Worm (Caenorhabditis elegans) whole organism, early embryonic: ENCODE measurements around the gene C15H11.11.

Experiments
- B0310.2 ChIP-seq: sonication (generic microtip); optimal IDR thresholded peaks from 2 replicates; lab custom pipeline; 2016; ENCODE audit warnings: mild to moderate bottlenecking, missing genetic modification characterization, missing compliant biosample characterization
- ama-1 ChIP-seq: fragments of 150-350 bp; optimal IDR thresholded peaks from 2 replicates; lab custom pipeline; 2014
- ceh-36 ChIP-seq: sonication (generic microtip); optimal IDR thresholded peaks from 2 replicates; lab custom pipeline; 2016; ENCODE audit warnings: missing genetic modification characterization, inconsistent platforms, missing compliant biosample characterization
- flt-1 ChIP-seq: fragments of 200-800 bp; sonication (Bioruptor generic); IDR thresholded peaks from 2 replicates; pipeline ENCODE4 v1.3.6; 2022; ENCODE audit warnings: missing genetic modification characterization, missing compliant biosample characterization
- hmbx-1 ChIP-seq: sonication (generic microtip); optimal IDR thresholded peaks from 2 replicates; lab custom pipeline; 2016; ENCODE audit warnings: mild to moderate bottlenecking, missing genetic modification characterization, missing compliant biosample characterization
- hmg-4 ChIP-seq: fragments of 200-800 bp; sonication (Bioruptor generic); optimal IDR thresholded peaks from 2 replicates; lab custom pipeline; 2018; ENCODE audit warnings: mild to moderate bottlenecking, missing genetic modification characterization, missing compliant biosample characterization
- hnd-1 ChIP-seq: sonication (generic microtip); optimal IDR thresholded peaks from 2 replicates; lab custom pipeline; 2016; ENCODE audit warnings: missing genetic modification characterization, missing compliant biosample characterization
- sea-1 ChIP-seq: fragments of 200-800 bp; sonication (Bioruptor generic); conservative IDR thresholded peaks from 2 replicates; pipeline ENCODE4 v1.3.6; 2022; ENCODE audit warnings: missing genetic modification characterization, missing compliant biosample characterization
- tbx-11 ChIP-seq: fragments of 200-800 bp; sonication (Bioruptor generic); IDR thresholded peaks from 2 replicates; pipeline ENCODE4 v1.3.6; 2022; ENCODE audit warnings: missing genetic modification characterization, missing compliant biosample characterization
- tbx-37 ChIP-seq: fragments of 200-800 bp; sonication (Bioruptor generic); conservative IDR thresholded peaks from 2 replicates; pipeline ENCODE4 v1.3.6; 2022; ENCODE audit warnings: missing genetic modification reagents, missing genetic modification characterization, missing compliant biosample characterization
- tra-4 ChIP-seq: sonication (generic microtip); optimal IDR thresholded peaks from 2 replicates; lab custom pipeline; 2017; ENCODE audit warnings: missing genetic modification characterization, missing compliant biosample characterization

Gene C15H11.11

DNA sequence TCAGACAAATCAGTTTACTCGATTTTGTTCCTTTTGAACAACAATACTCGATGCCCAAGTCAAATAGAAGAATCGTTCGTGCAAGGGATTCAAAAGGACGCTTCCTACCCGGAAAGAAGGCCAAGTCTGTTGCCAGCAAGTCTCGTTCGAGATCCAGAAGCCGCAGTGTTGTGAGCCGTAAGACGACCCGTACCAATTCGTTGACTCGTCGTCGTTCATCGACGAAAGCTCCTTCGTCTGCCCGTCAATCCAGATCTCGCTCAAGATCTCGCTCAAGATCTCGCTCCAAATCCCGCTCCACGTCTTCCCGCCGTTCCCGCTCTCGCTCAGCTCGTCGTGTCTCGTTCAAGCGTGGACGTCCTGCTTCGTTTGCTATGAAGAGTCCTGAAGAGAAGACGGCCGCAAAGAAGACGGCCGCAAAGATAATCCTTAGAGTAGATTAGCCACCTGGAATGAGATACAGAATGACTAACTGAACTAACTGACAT, 45.4 kb downstream of the C15H11.11 start, which contains the start of gene F08H9.2:
F08H9.2 (plus strand) TSS at position 51 of the 488 bp plus-strand sequence.
- no peak for TF ChIP-seq hnd-1 (tag; lab: Kevin White, UChicago)
- TF ChIP-seq hmg-4, result peak; percentile 20
- no peak for TF ChIP-seq tbx-37
- TF ChIP-seq tbx-11 (GFP tag; lab: Robert Waterston, UW), result no peak

DNA sequence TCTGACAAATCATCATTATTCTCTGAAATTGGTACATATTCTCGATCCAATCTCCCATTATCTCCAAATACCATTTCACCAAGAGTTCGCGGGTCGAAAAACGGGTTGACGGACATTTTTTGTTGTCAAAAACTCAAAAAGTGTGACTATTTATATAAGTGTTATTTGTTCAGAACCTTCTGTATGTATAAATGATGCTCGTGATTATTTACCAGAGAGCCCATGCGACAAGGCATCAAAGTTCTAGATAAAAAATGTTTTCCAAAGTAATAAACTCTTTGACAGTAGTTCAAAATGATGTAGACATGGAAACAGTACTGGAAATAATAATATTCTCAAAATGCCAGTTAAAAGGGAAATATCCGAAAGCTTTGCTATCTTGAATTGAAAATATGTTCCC, 47.4 kb downstream of the C15H11.11 start:
- no peak for TF ChIP-seq hmbx-1
- no peak for TF ChIP-seq tbx-11 (GFP tag; lab: Robert Waterston, UW)

DNA sequence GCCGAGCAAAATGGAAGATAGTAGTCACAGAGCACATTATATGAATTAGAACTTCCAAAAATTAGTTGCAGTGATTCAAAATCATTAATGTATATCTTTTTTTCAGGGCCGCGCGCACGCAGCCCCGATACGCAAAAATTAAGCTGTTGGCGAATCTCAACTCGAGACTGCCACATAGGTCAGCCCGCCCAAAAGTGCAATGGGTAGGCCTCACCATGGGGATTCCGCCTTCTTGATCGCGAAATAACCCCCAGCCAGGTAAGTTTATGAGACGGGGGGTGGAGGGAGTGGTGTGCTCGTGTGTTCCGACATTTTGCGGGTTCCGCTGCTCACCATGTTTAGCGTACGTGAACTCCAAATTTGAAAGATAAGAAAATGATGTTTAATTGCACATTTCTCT, 47.8 kb downstream of the C15H11.11 start, which contains the start of gene F08H9.3:
F08H9.3 (minus strand) TSS at position 252 of the 400 bp plus-strand sequence.
- TF ChIP-seq hmg-4, result peak; percentile 5

DNA sequence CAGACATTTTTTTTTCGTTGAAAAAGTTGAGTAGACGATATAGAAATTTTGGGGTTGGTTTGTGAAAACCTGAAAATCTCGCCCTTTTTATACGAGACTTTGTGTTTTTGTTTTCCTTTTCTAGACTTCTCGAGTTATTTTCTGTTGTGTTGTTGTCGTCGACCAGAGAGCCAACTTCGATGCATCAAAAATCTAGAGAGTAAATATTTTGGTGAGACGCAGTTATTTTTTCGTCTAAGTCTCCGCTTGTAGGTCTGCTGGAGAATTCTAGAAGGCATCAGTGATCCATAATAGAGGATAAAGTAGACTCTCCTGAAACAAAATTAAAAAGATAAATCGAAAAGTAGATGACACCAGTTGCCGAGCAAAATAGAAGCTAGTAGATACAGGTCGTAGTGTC, 49.1 kb downstream of the C15H11.11 start, which contains the start of gene F08H9.4:
F08H9.4 (minus strand) TSS at position 61 of the 400 bp plus-strand sequence.
- TF ChIP-seq ceh-36 (tag; lab: Kevin White, UChicago) (no peak), flt-1 (no peak), tbx-11 (GFP tag; lab: Robert Waterston, UW) (no peak), B0310.2 (tag; lab: Kevin White, UChicago) (no peak), hnd-1 (tag; lab: Kevin White, UChicago) (no peak), ama-1 (no peak), tbx-37 (no peak), sea-1 (GFP tag; lab: Robert Waterston, UW) (no peak), tra-4 (no peak)
